Worm (Caenorhabditis elegans) whole organism, early embryonic: ENCODE measurements around the gene Y43C5B.3.

ENCODE experiments used
- ama-1 ChIP-seq: fragments of 150-350 bp; optimal IDR thresholded peaks from 2 replicates; lab custom pipeline; 2014
- ceh-13 ChIP-seq: fragments of 200-800 bp; sonication (Bioruptor generic); optimal IDR thresholded peaks from 2 replicates; lab custom pipeline; 2018; ENCODE audit warnings: mild to moderate bottlenecking, missing genetic modification characterization, missing compliant biosample characterization
- ceh-36 ChIP-seq: sonication (generic microtip); optimal IDR thresholded peaks from 2 replicates; lab custom pipeline; 2016; ENCODE audit warnings: missing genetic modification characterization, inconsistent platforms, missing compliant biosample characterization
- flt-1 ChIP-seq: fragments of 200-800 bp; sonication (Bioruptor generic); IDR thresholded peaks from 2 replicates; pipeline ENCODE4 v1.3.6; 2022; ENCODE audit warnings: missing genetic modification characterization, missing compliant biosample characterization
- hmbx-1 ChIP-seq: sonication (generic microtip); optimal IDR thresholded peaks from 2 replicates; lab custom pipeline; 2016; ENCODE audit warnings: mild to moderate bottlenecking, missing genetic modification characterization, missing compliant biosample characterization
- hmg-4 ChIP-seq: fragments of 200-800 bp; sonication (Bioruptor generic); optimal IDR thresholded peaks from 2 replicates; lab custom pipeline; 2018; ENCODE audit warnings: mild to moderate bottlenecking, missing genetic modification characterization, missing compliant biosample characterization
- pes-1 ChIP-seq: fragments of 200-800 bp; sonication (Bioruptor generic); IDR thresholded peaks from 2 replicates; pipeline ENCODE4 v1.3.6; 2022; ENCODE audit warnings: missing genetic modification reagents, missing genetic modification characterization, missing compliant biosample characterization
- sea-1 ChIP-seq: fragments of 200-800 bp; sonication (Bioruptor generic); conservative IDR thresholded peaks from 2 replicates; pipeline ENCODE4 v1.3.6; 2022; ENCODE audit warnings: missing genetic modification characterization, missing compliant biosample characterization

DNA sequence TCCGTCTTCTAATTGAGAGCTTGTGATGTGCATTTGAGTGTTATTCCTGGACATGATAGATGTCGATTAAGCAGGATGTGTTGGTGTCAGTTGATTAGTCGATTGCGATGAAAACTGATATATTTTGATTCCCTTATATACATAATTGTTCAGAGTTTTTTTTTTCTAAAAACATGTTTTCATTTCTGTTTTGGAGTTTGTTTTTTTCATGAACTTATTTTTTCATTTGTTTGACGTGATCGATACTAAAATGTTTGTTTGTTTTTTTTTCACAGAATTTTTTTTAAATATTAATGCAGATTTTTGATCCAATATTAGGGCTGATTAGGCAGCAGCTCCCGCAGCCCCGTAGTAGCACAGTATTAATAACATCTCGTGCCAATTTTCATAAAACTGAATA lies 32.2 kb upstream of the Y43C5B.3 start, which contains the start of gene R09E10.2:
- TF ChIP-seq pes-1 (GFP tag; lab: Robert Waterston, UW) (no peak), ama-1 (no peak), sea-1 (GFP tag; lab: Robert Waterston, UW) (no peak), hmg-4 (GFP tag; lab: Kevin White, UChicago) (no peak), flt-1 (GFP tag; lab: Robert Waterston, UW) (no peak), ceh-13 (GFP tag; lab: Kevin White, UChicago) (no peak), hmbx-1 (no peak), ceh-36 (no peak)
